Worm (Caenorhabditis elegans) whole organism, late embryonic: ENCODE results near the gene R12B2.8.
A peak's percentile ranks its signal among the peaks of the same experiment; 100 is the strongest.

Experiments
- C08G9.2 ChIP-seq: sonication (generic microtip); optimal IDR thresholded peaks from 2 replicates; lab custom pipeline; 2016; ENCODE audit warnings: mild to moderate bottlenecking, missing genetic modification characterization, moderate library complexity, missing compliant biosample characterization
- C38D4.7 ChIP-seq: fragments of 200-800 bp; sonication (Bioruptor generic); optimal IDR thresholded peaks from 2 replicates; lab custom pipeline; 2018; ENCODE audit warnings: mild to moderate bottlenecking, missing genetic modification characterization, moderate library complexity, missing compliant biosample characterization
- ceh-14 ChIP-seq: sonication (generic microtip); optimal IDR thresholded peaks from 2 replicates; lab custom pipeline; 2016; ENCODE audit warnings: missing genotype, missing genetic modification characterization, missing compliant biosample characterization
- ceh-19 ChIP-seq: fragments of 200-800 bp; sonication (Bioruptor generic); optimal IDR thresholded peaks from 2 replicates; lab custom pipeline; 2018; ENCODE audit warnings: mild to moderate bottlenecking, missing genetic modification characterization, missing compliant biosample characterization
- ceh-2 ChIP-seq: sonication (generic microtip); optimal IDR thresholded peaks from 2 replicates; lab custom pipeline; 2016; ENCODE audit warnings: missing genotype, missing genetic modification characterization, missing compliant biosample characterization
- ceh-24 ChIP-seq: sonication (generic microtip); optimal IDR thresholded peaks from 2 replicates; lab custom pipeline; 2016; ENCODE audit warnings: mild to moderate bottlenecking, missing genetic modification characterization, missing compliant biosample characterization
- ceh-30 ChIP-seq: fragments of 150-350 bp; optimal IDR thresholded peaks from 2 replicates; lab custom pipeline; 2014; ENCODE audit warnings: missing biosample characterization, missing genetic modification characterization
- ceh-31 ChIP-seq: sonication (generic microtip); optimal IDR thresholded peaks from 2 replicates; lab custom pipeline; 2016; ENCODE audit warnings: missing genetic modification characterization, missing compliant biosample characterization
- ceh-45 ChIP-seq: fragments of 200-800 bp; sonication (Bioruptor generic); IDR thresholded peaks from 2 replicates; pipeline ENCODE4 v1.3.6; 2022; ENCODE audit warnings: missing genetic modification reagents, missing genetic modification characterization, missing compliant biosample characterization
- ceh-48 ChIP-seq: sonication (generic microtip); optimal IDR thresholded peaks from 2 replicates; lab custom pipeline; 2016; ENCODE audit warnings: missing genetic modification characterization, inconsistent platforms, missing compliant biosample characterization
- ceh-6 ChIP-seq: fragments of 200-800 bp; sonication (Bioruptor generic); optimal IDR thresholded peaks from 2 replicates; lab custom pipeline; 2018; ENCODE audit warnings: mild to moderate bottlenecking, missing genetic modification characterization, missing compliant biosample characterization
- ceh-9 ChIP-seq: sonication (generic microtip); optimal IDR thresholded peaks from 2 replicates; lab custom pipeline; 2016; ENCODE audit warnings: mild to moderate bottlenecking, missing genetic modification characterization, inconsistent platforms, missing compliant biosample characterization
- dmd-4 ChIP-seq: sonication (generic microtip); optimal IDR thresholded peaks from 2 replicates; lab custom pipeline; 2016; ENCODE audit warnings: borderline replicate concordance, missing genetic modification characterization, missing compliant biosample characterization
- ets-4 ChIP-seq: sonication (generic microtip); optimal IDR thresholded peaks from 2 replicates; lab custom pipeline; 2016; ENCODE audit warnings: missing genetic modification characterization, missing compliant biosample characterization
- fkh-10 ChIP-seq: fragments of 150-350 bp; optimal IDR thresholded peaks from 2 replicates; lab custom pipeline; 2014; ENCODE audit warnings: missing biosample characterization, missing genetic modification reagents, missing genetic modification characterization
- fkh-6 ChIP-seq: sonication (generic microtip); optimal IDR thresholded peaks from 2 replicates; lab custom pipeline; 2016; ENCODE audit warnings: missing genetic modification characterization, missing compliant biosample characterization
- gmeb-2 ChIP-seq: sonication (generic microtip); optimal IDR thresholded peaks from 2 replicates; lab custom pipeline; 2016; ENCODE audit warnings: missing genetic modification characterization, inconsistent platforms, missing compliant biosample characterization
- hlh-30 ChIP-seq: sonication (generic microtip); optimal IDR thresholded peaks from 2 replicates; lab custom pipeline; 2017; ENCODE audit warnings: antibody characterized with exemption, missing genetic modification characterization, missing compliant biosample characterization; ENCODE audit not compliant: insufficient read depth
- hlh-8 ChIP-seq: sonication (generic microtip); optimal IDR thresholded peaks from 2 replicates; lab custom pipeline; 2016; ENCODE audit warnings: missing genotype, missing genetic modification characterization, missing compliant biosample characterization
- madf-2 ChIP-seq: sonication (generic microtip); optimal IDR thresholded peaks from 2 replicates; lab custom pipeline; 2017; ENCODE audit warnings: missing genetic modification characterization, missing compliant biosample characterization
- nhr-11 ChIP-seq: fragments of 150-350 bp; optimal IDR thresholded peaks from 2 replicates; lab custom pipeline; 2014; ENCODE audit warnings: missing biosample characterization, missing genetic modification characterization
- nhr-232 ChIP-seq: sonication (generic microtip); optimal IDR thresholded peaks from 2 replicates; lab custom pipeline; 2016; ENCODE audit warnings: missing genetic modification characterization, missing compliant biosample characterization
- npax-4 ChIP-seq: sonication (generic microtip); optimal IDR thresholded peaks from 2 replicates; lab custom pipeline; 2016; ENCODE audit warnings: missing genetic modification characterization, missing compliant biosample characterization
- pax-1 ChIP-seq: fragments of 150-350 bp; optimal IDR thresholded peaks from 2 replicates; lab custom pipeline; 2014; ENCODE audit warnings: missing biosample characterization, missing genetic modification characterization
- pha-2 ChIP-seq: sonication (generic microtip); optimal IDR thresholded peaks from 2 replicates; lab custom pipeline; 2017; ENCODE audit warnings: mild to moderate bottlenecking, missing genetic modification characterization, missing compliant biosample characterization
- pros-1 ChIP-seq: fragments of 150-350 bp; optimal IDR thresholded peaks from 2 replicates; lab custom pipeline; 2014; ENCODE audit warnings: missing biosample characterization, missing genetic modification reagents, missing genetic modification characterization
- ref-2 ChIP-seq: sonication (generic microtip); optimal IDR thresholded peaks from 2 replicates; lab custom pipeline; 2016; ENCODE audit warnings: missing genetic modification characterization, missing compliant biosample characterization
- rnt-1 ChIP-seq: sonication (generic microtip); optimal IDR thresholded peaks from 2 replicates; lab custom pipeline; 2016; ENCODE audit warnings: missing genetic modification characterization, missing compliant biosample characterization
- sox-4 ChIP-seq: sonication (generic microtip); optimal IDR thresholded peaks from 2 replicates; lab custom pipeline; 2017; ENCODE audit warnings: mild to moderate bottlenecking, missing genetic modification characterization, inconsistent platforms, missing compliant biosample characterization
- syd-9 ChIP-seq: sonication (generic microtip); optimal IDR thresholded peaks from 2 replicates; lab custom pipeline; 2016; ENCODE audit warnings: mild to moderate bottlenecking, missing genetic modification characterization, moderate library complexity, missing compliant biosample characterization
- tbx-2 ChIP-seq: sonication (generic microtip); optimal IDR thresholded peaks from 2 replicates; lab custom pipeline; 2016; ENCODE audit warnings: missing genetic modification characterization, missing compliant biosample characterization
- tbx-7 ChIP-seq: sonication (generic microtip); optimal IDR thresholded peaks from 2 replicates; lab custom pipeline; 2016; ENCODE audit warnings: missing genotype, missing genetic modification characterization, missing compliant biosample characterization
- ttx-3 ChIP-seq: sonication (generic microtip); optimal IDR thresholded peaks from 2 replicates; lab custom pipeline; 2016; ENCODE audit warnings: missing genetic modification reagents, missing genetic modification characterization, missing compliant biosample characterization
- unc-3 ChIP-seq, 2 experiments: fragments of 200-800 bp in 1 of 2; sonication (Bioruptor generic) in 1 of 2; sonication (generic microtip) in 1 of 2; conservative IDR thresholded peaks in 1 of 2; optimal IDR thresholded peaks in 1 of 2; 2 replicates each; pipeline versions ENCODE4 v1.3.6 to Lab custom; 2016 to 2022; ENCODE audit warnings: missing compliant biosample characterization in 2 of 2, missing genetic modification characterization in 2 of 2, missing genetic modification reagents in 1 of 2
- zip-5 ChIP-seq: sonication (generic microtip); optimal IDR thresholded peaks from 2 replicates; lab custom pipeline; 2016; ENCODE audit warnings: missing genetic modification characterization, missing compliant biosample characterization

The R12B2.8 gene

DNA sequence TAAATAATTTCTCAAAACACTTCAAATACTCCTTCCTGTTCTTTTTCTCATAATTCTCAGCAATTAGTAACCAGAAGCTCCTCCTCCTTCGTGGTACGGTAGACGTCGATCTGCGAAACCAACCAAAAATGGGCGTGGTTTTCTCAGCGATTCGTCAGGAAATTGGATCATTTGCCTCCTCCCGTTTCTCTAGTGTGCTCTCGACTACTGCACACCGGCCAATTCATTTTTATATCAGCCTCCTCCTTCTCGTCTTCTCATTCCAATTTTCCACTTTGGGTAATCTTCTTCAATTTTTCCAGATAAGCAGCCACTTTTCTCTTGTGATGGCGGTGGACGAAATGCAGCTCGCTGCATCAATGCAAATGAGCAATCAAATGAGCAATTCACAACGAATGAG is 25.0 kb upstream of the R12B2.8 start, which contains the start of gene ceh-10:
Gene ceh-10 (plus strand): TSS at position 301 of the 400 bp plus-strand sequence.
- TF ChIP-seq fkh-6 (no peak), fkh-10 (GFP tag; lab: Kevin White, UChicago) (no peak), C38D4.7 (GFP tag; lab: Kevin White, UChicago) (no peak)

DNA sequence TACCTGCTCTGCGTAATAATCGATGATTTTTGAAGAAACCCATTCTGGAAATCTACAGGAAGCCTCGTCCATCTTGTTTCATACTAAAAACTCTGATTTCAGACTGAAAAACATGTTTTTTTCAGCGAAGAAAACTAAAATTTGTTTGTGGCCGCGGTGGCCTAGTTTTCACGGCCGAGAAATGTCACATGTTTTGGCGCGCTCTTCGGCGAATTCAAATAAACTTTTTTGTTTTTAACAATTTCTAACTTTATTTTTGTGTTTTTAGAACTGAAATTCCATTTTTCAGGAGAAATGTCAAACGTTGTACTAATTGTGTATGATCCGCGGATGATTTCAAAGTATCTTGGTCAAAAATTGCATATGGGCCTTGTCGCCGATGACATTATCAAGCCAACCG is 20.7 kb upstream of the R12B2.8 start, which contains the start of the genes polq-1 and him-10:
Gene polq-1 (minus strand): TSS at position 190 of the 400 bp plus-strand sequence.
Gene him-10 (plus strand): TSS at position 290 of the 400 bp plus-strand sequence.
- TF ChIP-seq npax-4 (tag; lab: Kevin White, UChicago), result no peak
- TF ChIP-seq nhr-11 (tag; lab: Kevin White, UChicago), result no peak
- no peak for TF ChIP-seq hlh-8 (tag; lab: Kevin White, UChicago)
- no peak for TF ChIP-seq unc-3 (GFP tag; conservative IDR thresholded peaks at IDR 0.05; lab: Robert Waterston, UW)
- no peak for TF ChIP-seq unc-3 (tag; optimal IDR thresholded peaks at IDR 0.05; lab: Kevin White, UChicago)
- TF ChIP-seq pha-2 (tag; lab: Kevin White, UChicago), result no peak
- no peak for TF ChIP-seq dmd-4
- TF ChIP-seq pros-1 (tag; lab: Kevin White, UChicago), result no peak
- TF ChIP-seq ceh-14 (tag; lab: Kevin White, UChicago), result no peak
- TF ChIP-seq ets-4 (tag; lab: Kevin White, UChicago), result peak; percentile 73
- no peak for TF ChIP-seq syd-9 (tag; lab: Kevin White, UChicago)
- TF ChIP-seq pax-1 (tag; lab: Kevin White, UChicago), result no peak
- TF ChIP-seq ceh-19 (GFP tag; lab: Kevin White, UChicago), result no peak
- TF ChIP-seq tbx-2 (tag; lab: Kevin White, UChicago), result peak; percentile 50
- peak; percentile 55 for TF ChIP-seq C08G9.2 (tag; lab: Kevin White, UChicago)
- no peak for TF ChIP-seq ceh-45
- peak; percentile 9 for TF ChIP-seq zip-5
- TF ChIP-seq hlh-30 (tag; lab: Kevin White, UChicago), result peak; percentile 57
- peak; percentile 43 for TF ChIP-seq ceh-31
- TF ChIP-seq tbx-7 (tag; lab: Kevin White, UChicago), result peak; percentile 65
- no peak for TF ChIP-seq ceh-24 (tag; lab: Kevin White, UChicago)
- no peak for TF ChIP-seq ttx-3 (tag; lab: Kevin White, UChicago)
- peak; percentile 33 for TF ChIP-seq ceh-2
- peak; percentile 20 for TF ChIP-seq rnt-1 (tag; lab: Kevin White, UChicago)
- TF ChIP-seq nhr-232 (tag; lab: Kevin White, UChicago), result no peak

DNA sequence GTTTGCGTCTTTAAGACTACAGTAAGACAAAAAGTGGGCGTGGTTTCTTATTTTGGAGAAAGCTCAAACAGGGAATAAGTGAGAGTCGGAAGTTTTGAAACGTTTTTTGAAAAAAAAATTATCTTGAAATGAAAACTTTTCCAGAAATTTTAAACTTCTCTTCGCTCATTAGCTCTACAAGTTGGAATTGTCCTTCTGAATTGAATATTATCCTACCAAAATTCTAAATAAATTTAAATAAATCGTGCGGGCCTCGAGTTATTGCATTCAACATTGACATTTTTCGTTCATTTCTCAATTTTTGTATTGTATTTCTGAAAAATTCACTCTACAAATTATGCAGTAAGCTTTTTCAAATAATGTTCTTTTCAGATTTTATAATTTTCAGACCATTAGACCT is 18.4 kb upstream of the R12B2.8 start, which contains the start of gene R12B2.3:
Gene R12B2.3 (plus strand): TSS at position 301 of the 400 bp plus-strand sequence.
- TF ChIP-seq hlh-30 (tag; lab: Kevin White, UChicago), result no peak
- no peak for TF ChIP-seq ceh-9 (tag; lab: Kevin White, UChicago)
- TF ChIP-seq C38D4.7 (GFP tag; lab: Kevin White, UChicago), result no peak
- TF ChIP-seq ceh-2, result no peak
- TF ChIP-seq ceh-30, result no peak
- TF ChIP-seq ref-2, result no peak
- TF ChIP-seq gmeb-2 (tag; lab: Kevin White, UChicago), result no peak
- no peak for TF ChIP-seq dmd-4
- no peak for TF ChIP-seq madf-2
- TF ChIP-seq zip-5, result no peak
- TF ChIP-seq ceh-6 (GFP tag; lab: Kevin White, UChicago), result no peak
- no peak for TF ChIP-seq sox-4
- TF ChIP-seq pha-2 (tag; lab: Kevin White, UChicago), result no peak
- TF ChIP-seq rnt-1 (tag; lab: Kevin White, UChicago), result no peak

DNA sequence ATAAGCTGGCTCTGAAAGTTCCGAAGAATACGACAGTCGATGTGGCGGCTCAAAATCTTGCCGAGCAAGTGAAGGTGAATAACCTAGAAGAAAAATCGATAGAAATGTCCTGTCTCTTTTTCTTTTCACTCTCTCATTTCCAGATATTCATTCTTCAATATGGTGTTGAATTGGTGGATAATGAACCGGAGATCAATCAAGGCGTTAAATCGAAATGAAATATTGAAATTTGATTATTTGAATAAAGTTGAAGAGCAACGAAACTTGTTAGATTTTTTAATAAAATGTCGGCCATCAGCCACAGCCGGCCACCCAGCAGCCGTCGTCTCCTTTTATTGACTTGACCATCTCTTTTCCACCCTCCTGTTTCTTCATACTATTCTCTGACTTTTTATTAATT is 17.0 kb upstream of the R12B2.8 start, which contains the start of gene R12B2.2:
Gene R12B2.2 (plus strand): TSS at position 301 of the 400 bp plus-strand sequence.
- TF ChIP-seq ceh-48 (tag; lab: Kevin White, UChicago) (peak; percentile 1), ceh-24 (tag; lab: Kevin White, UChicago) (no peak), ceh-30 (no peak)
